Fruit fly (Drosophila melanogaster) whole organism, embryonic: ENCODE results near the gene mRF1.

Experiments used
- Asciz ChIP-seq: fragments of 200-800 bp; sonication (Bioruptor generic); optimal IDR thresholded peaks from 2 replicates; lab custom pipeline; 2017; ENCODE audit warnings: missing biosample characterization, mild to moderate bottlenecking, missing genetic modification characterization, missing genetic modification reagents
- CG10147 ChIP-seq: fragments of 200-800 bp; sonication (Bioruptor generic); optimal IDR thresholded peaks from 2 replicates; lab custom pipeline; 2019; ENCODE audit warnings: missing biosample characterization, mild to moderate bottlenecking, missing genetic modification characterization, moderate library complexity
- CG10321 ChIP-seq: fragments of 200-800 bp; sonication (Bioruptor generic); IDR thresholded peaks from 2 replicates; pipeline ENCODE4 v1.3.6; 2022; ENCODE audit warnings: missing biosample characterization, missing genetic modification characterization
- CG10654 ChIP-seq: fragments of 200-800 bp; sonication (Bioruptor generic); optimal IDR thresholded peaks from 2 replicates; lab custom pipeline; 2016; ENCODE audit warnings: missing biosample characterization, missing genetic modification characterization
- CG11696 ChIP-seq: fragments of 200-800 bp; sonication (Bioruptor generic); IDR thresholded peaks from 2 replicates; pipeline ENCODE4 v1.3.6; 2022; ENCODE audit warnings: missing biosample characterization, missing genetic modification characterization
- CG13894 ChIP-seq: fragments of 200-800 bp; sonication (Bioruptor generic); optimal IDR thresholded peaks from 3 replicates; lab custom pipeline; 2018; ENCODE audit warnings: missing biosample characterization, mild to moderate bottlenecking, missing genetic modification characterization, moderate library complexity
- CG14860 ChIP-seq: fragments of 200-800 bp; sonication (Bioruptor generic); IDR thresholded peaks from 3 replicates; pipeline ENCODE4 v1.3.6; 2022; ENCODE audit warnings: missing biosample characterization, missing genetic modification characterization; ENCODE audit not compliant: partially characterized antibody
- CG14965 ChIP-seq: fragments of 200-800 bp; sonication (Bioruptor generic); optimal IDR thresholded peaks from 2 replicates; lab custom pipeline; 2016; ENCODE audit warnings: missing biosample characterization, missing genetic modification characterization, borderline replicate concordance
- CG17612 ChIP-seq: fragments of 200-800 bp; sonication (Bioruptor generic); IDR thresholded peaks from 2 replicates; pipeline ENCODE4 v1.3.6; 2022; ENCODE audit warnings: missing biosample characterization, missing genetic modification characterization
- CG30020 ChIP-seq: fragments of 200-800 bp; optimal IDR thresholded peaks from 2 replicates; lab custom pipeline; 2019; ENCODE audit warnings: missing biosample characterization, mild to moderate bottlenecking, missing genetic modification characterization, moderate library complexity
- CG31441 ChIP-seq: fragments of 200-800 bp; sonication (Bioruptor generic); IDR thresholded peaks from 2 replicates; pipeline ENCODE4 v1.3.6; 2022; ENCODE audit warnings: missing biosample characterization, missing genetic modification characterization
- CG4328 ChIP-seq: fragments of 200-800 bp; sonication (Bioruptor generic); optimal IDR thresholded peaks from 3 replicates; lab custom pipeline; 2017; ENCODE audit warnings: missing biosample characterization, missing genetic modification reagents, missing genetic modification characterization
- CG43689 ChIP-seq: fragments of 200-800 bp; sonication (Bioruptor generic); IDR thresholded peaks from 2 replicates; pipeline ENCODE4 v1.3.6; 2022; ENCODE audit warnings: missing biosample characterization, missing genetic modification characterization
- CG4820 ChIP-seq: fragments of 200-800 bp; sonication (Bioruptor generic); optimal IDR thresholded peaks from 3 replicates; lab custom pipeline; 2016; ENCODE audit warnings: missing biosample characterization, missing genetic modification characterization
- CG5953 ChIP-seq: fragments of 200-800 bp; sonication (Bioruptor generic); IDR thresholded peaks from 2 replicates; pipeline ENCODE4 v1.3.6; 2022; ENCODE audit warnings: missing biosample characterization, missing genetic modification characterization
- CG6791 ChIP-seq: fragments of 200-800 bp; sonication (Bioruptor generic); IDR thresholded peaks from 3 replicates; pipeline ENCODE4 v1.3.6; 2022; ENCODE audit warnings: missing biosample characterization, missing genetic modification characterization; ENCODE audit not compliant: partially characterized antibody
- CG7372 ChIP-seq: fragments of 200-800 bp; sonication (Bioruptor generic); IDR thresholded peaks from 2 replicates; pipeline ENCODE4 v1.3.6; 2022; ENCODE audit warnings: missing biosample characterization, missing genetic modification characterization
- CG8089 ChIP-seq: fragments of 200-800 bp; sonication (Bioruptor generic); optimal IDR thresholded peaks from 3 replicates; lab custom pipeline; 2016; ENCODE audit warnings: missing biosample characterization, missing genetic modification characterization
- Camta ChIP-seq: fragments of 200-800 bp; sonication (Bioruptor generic); optimal IDR thresholded peaks from 2 replicates; lab custom pipeline; 2016; ENCODE audit warnings: missing biosample characterization, missing genetic modification characterization
- D ChIP-seq, 2 experiments: fragments of 200-800 bp in 1 of 2; fragments of >200 bp in 1 of 2; sonication (Bioruptor generic) in 1 of 2; optimal IDR thresholded peaks; 2 replicates in 1 of 2; 3 replicates in 1 of 2; lab custom pipeline; 2017; ENCODE audit warnings: mild to moderate bottlenecking in 1 of 2, missing biosample characterization in 1 of 2, missing genetic modification characterization in 1 of 2, missing genetic modification reagents in 1 of 2
- D19B ChIP-seq: fragments of 200-800 bp; sonication (Bioruptor generic); optimal IDR thresholded peaks from 2 replicates; lab custom pipeline; 2017; ENCODE audit warnings: missing biosample characterization, mild to moderate bottlenecking, missing genetic modification characterization
- Dek ChIP-seq: fragments of 200-800 bp; sonication (Bioruptor generic); optimal IDR thresholded peaks from 3 replicates; lab custom pipeline; 2019; ENCODE audit warnings: missing biosample characterization, mild to moderate bottlenecking, missing genetic modification characterization, moderate library complexity
- Doc2 ChIP-seq: fragments of 200-800 bp; sonication (Bioruptor generic); IDR thresholded peaks from 2 replicates; pipeline ENCODE4 v1.3.6; 2022; ENCODE audit warnings: missing biosample characterization, missing genetic modification characterization
- Ets65A ChIP-seq: fragments of 200-800 bp; sonication (Bioruptor generic); peaks from one replicate; lab custom pipeline; 2016; ENCODE audit warnings: missing biosample characterization, missing genetic modification characterization
- Fer1 ChIP-seq: fragments of 200-800 bp; sonication (Bioruptor generic); optimal IDR thresholded peaks from 2 replicates; lab custom pipeline; 2017; ENCODE audit warnings: missing biosample characterization, mild to moderate bottlenecking, missing genetic modification characterization
- H15 ChIP-seq: fragments of 200-800 bp; sonication (Bioruptor generic); IDR thresholded peaks from 3 replicates; pipeline ENCODE4 v1.3.6; 2022; ENCODE audit warnings: missing biosample characterization, missing genetic modification characterization
- H2.0 ChIP-seq: fragments of 200-800 bp; sonication (Bioruptor generic); IDR thresholded peaks from 2 replicates; pipeline ENCODE4 v1.3.6; 2022; ENCODE audit warnings: missing biosample characterization, missing genetic modification characterization
- HLH4C ChIP-seq: fragments of 200-800 bp; sonication (Bioruptor generic); IDR thresholded peaks from 3 replicates; pipeline ENCODE4 v1.3.6; 2022; ENCODE audit warnings: missing biosample characterization, missing genetic modification characterization; ENCODE audit not compliant: partially characterized antibody
- Lim3 ChIP-seq: fragments of 200-800 bp; sonication (Bioruptor generic); IDR thresholded peaks from 2 replicates; pipeline ENCODE4 v1.3.6; 2022; ENCODE audit warnings: missing biosample characterization, missing genetic modification characterization
- MBD-R2 ChIP-seq: fragments of 200-800 bp; sonication (Bioruptor generic); IDR thresholded peaks from 2 replicates; pipeline ENCODE4 v1.3.6; 2022; ENCODE audit warnings: missing biosample characterization, missing genetic modification characterization
- MTF-1 ChIP-seq: fragments of 200-800 bp; sonication (Bioruptor generic); optimal IDR thresholded peaks from 2 replicates; lab custom pipeline; 2018; ENCODE audit warnings: missing biosample characterization, mild to moderate bottlenecking, missing genetic modification characterization, borderline replicate concordance
- Mes4 ChIP-seq: fragments of 200-800 bp; sonication (Bioruptor generic); optimal IDR thresholded peaks from 2 replicates; lab custom pipeline; 2016; ENCODE audit warnings: missing biosample characterization, missing genetic modification characterization
- Myb ChIP-seq: fragments of 200-800 bp; sonication (Bioruptor generic); optimal IDR thresholded peaks from 2 replicates; lab custom pipeline; 2016; ENCODE audit warnings: missing biosample characterization, missing genetic modification characterization
- NC2α ChIP-seq: fragments of 200-800 bp; sonication (Bioruptor generic); optimal IDR thresholded peaks from 2 replicates; lab custom pipeline; 2016; ENCODE audit warnings: missing biosample characterization, missing genetic modification characterization
- Stat92E ChIP-seq, 3 experiments: fragments of >200 bp in 2 of 3; fragments of 200-800 bp in 1 of 3; sonication (Bioruptor generic) in 1 of 3; optimal IDR thresholded peaks; 2 replicates each; lab custom pipeline; 2017 to 2019; ENCODE audit warnings: missing biosample characterization in 3 of 3, missing genetic modification characterization in 3 of 3, mild to moderate bottlenecking in 1 of 3, moderate library complexity in 1 of 3
- TFAM ChIP-seq: fragments of 200-800 bp; sonication (Bioruptor generic); optimal IDR thresholded peaks from 2 replicates; lab custom pipeline; 2017; ENCODE audit warnings: missing biosample characterization, missing genetic modification characterization, inconsistent platforms
- ato ChIP-seq: fragments of 200-800 bp; sonication (Bioruptor generic); IDR thresholded peaks from 2 replicates; pipeline ENCODE4 v1.3.6; 2022; ENCODE audit warnings: missing biosample characterization, missing genetic modification characterization; ENCODE audit not compliant: partially characterized antibody
- br ChIP-seq: fragments of >200 bp; optimal IDR thresholded peaks from 2 replicates; lab custom pipeline; 2017
- crc ChIP-seq: fragments of 200-800 bp; sonication (Bioruptor generic); optimal IDR thresholded peaks from 2 replicates; lab custom pipeline; 2016; ENCODE audit warnings: missing biosample characterization, missing genetic modification characterization
- danr ChIP-seq: fragments of 200-800 bp; sonication (Bioruptor generic); IDR thresholded peaks from 2 replicates; pipeline ENCODE4 v1.3.6; 2022; ENCODE audit warnings: missing biosample characterization, missing genetic modification characterization
- dm ChIP-seq: fragments of 200-800 bp; sonication (Bioruptor generic); optimal IDR thresholded peaks from 3 replicates; lab custom pipeline; 2016; ENCODE audit warnings: missing biosample characterization, missing genetic modification characterization
- ems ChIP-seq: fragments of 200-800 bp; sonication (Bioruptor generic); optimal IDR thresholded peaks from 3 replicates; lab custom pipeline; 2016; ENCODE audit warnings: missing biosample characterization, missing genetic modification characterization
- grn ChIP-seq: fragments of 200-800 bp; sonication (Bioruptor generic); optimal IDR thresholded peaks from 3 replicates; lab custom pipeline; 2017; ENCODE audit warnings: missing biosample characterization, missing genetic modification characterization
- h ChIP-seq: fragments of >200 bp; optimal IDR thresholded peaks from 2 replicates; lab custom pipeline; 2017
- hkb ChIP-seq, 2 experiments: fragments of 200-800 bp in 1 of 2; fragments of >200 bp in 1 of 2; sonication (Bioruptor generic) in 1 of 2; IDR thresholded peaks in 1 of 2; optimal IDR thresholded peaks in 1 of 2; 2 replicates each; pipeline versions ENCODE4 v1.3.6 to Lab custom; 2017 to 2022; ENCODE audit warnings: missing biosample characterization in 1 of 2, missing genetic modification characterization in 1 of 2
- nerfin-2 ChIP-seq: fragments of 200-800 bp; sonication (Bioruptor generic); IDR thresholded peaks from 2 replicates; pipeline ENCODE4 v1.3.6; 2022; ENCODE audit warnings: missing biosample characterization, missing genetic modification characterization; ENCODE audit not compliant: partially characterized antibody
- odd ChIP-seq: fragments of 200-800 bp; sonication (Bioruptor generic); optimal IDR thresholded peaks from 2 replicates; lab custom pipeline; 2017; ENCODE audit warnings: missing biosample characterization, mild to moderate bottlenecking, missing genetic modification characterization
- sim ChIP-seq: fragments of 200-800 bp; sonication (Bioruptor generic); IDR thresholded peaks from 2 replicates; pipeline ENCODE4 v1.3.6; 2022; ENCODE audit warnings: missing biosample characterization, missing genetic modification characterization
- usp ChIP-seq: fragments of >200 bp; optimal IDR thresholded peaks from 2 replicates; lab custom pipeline; 2017; ENCODE audit warnings: missing biosample characterization, missing genetic modification characterization
- vfl ChIP-seq: fragments of 200-800 bp; sonication (Bioruptor generic); optimal IDR thresholded peaks from 2 replicates; lab custom pipeline; 2016; ENCODE audit warnings: missing biosample characterization, missing genetic modification characterization

Gene mRF1

dm6 chr2L:13176701-13177249 is 43.0 kb upstream of the mRF1 start, which contains the start of the genes Sfmbt and CG5439 (continued):
- TF ChIP-seq CG4328 (GFP tag; lab: Kevin White, UChicago): peak; percentile 68
- no peak for TF ChIP-seq Lim3
- peak; percentile 38 for TF ChIP-seq H2.0 (GFP tag; lab: Robert Waterston, UW)
- peak; percentile 45; the same call in 1 of the 2 replicates for TF ChIP-seq CG17612 (GFP tag; lab: Robert Waterston, UW)
- no peak for TF ChIP-seq CG14965 (GFP tag; lab: Kevin White, UChicago)
- no peak for TF ChIP-seq sim (GFP tag; lab: Robert Waterston, UW)
- TF ChIP-seq Camta: peak; percentile 79
- no peak for TF ChIP-seq CG10147 (GFP tag; lab: Kevin White, UChicago)
- TF ChIP-seq CG11696: no peak
- peak; percentile 80 for TF ChIP-seq MBD-R2 (GFP tag; lab: Robert Waterston, UW)
- TF ChIP-seq ems (GFP tag; lab: Kevin White, UChicago): peak; percentile 75
- TF ChIP-seq NC2α (GFP tag; lab: Kevin White, UChicago): no peak
- TF ChIP-seq br (lab: Kevin White, UChicago): no peak
- TF ChIP-seq nerfin-2 (GFP tag; lab: Robert Waterston, UW): peak; percentile 56; the same call in 1 of the 2 replicates
- peak in 1 of 3 experiments; percentile 30 for TF ChIP-seq Stat92E (GFP tag; optimal IDR thresholded peaks at IDR 0.05; lab: Kevin White, UChicago)
- TF ChIP-seq HLH4C (GFP tag; lab: Robert Waterston, UW): peak; percentile 62; the same call in 2 of the 3 replicates
- TF ChIP-seq D (optimal IDR thresholded peaks at IDR 0.05; lab: Kevin White, UChicago): no peak
- peak; percentile 49 for TF ChIP-seq D (GFP tag; optimal IDR thresholded peaks at IDR 0.05; lab: Kevin White, UChicago)
- peak; percentile 46; the same call in 1 of the 2 replicates for TF ChIP-seq CG7372 (GFP tag; lab: Robert Waterston, UW)
- no peak for TF ChIP-seq Asciz (GFP tag; lab: Kevin White, UChicago)
- no peak for TF ChIP-seq D19B (GFP tag; lab: Kevin White, UChicago)
- TF ChIP-seq CG14860 (GFP tag; lab: Robert Waterston, UW): no peak
- no peak for TF ChIP-seq h (lab: Kevin White, UChicago)
- TF ChIP-seq Dek (tag; lab: Kevin White, UChicago): peak; percentile 74
- TF ChIP-seq CG6791 (GFP tag; lab: Robert Waterston, UW): 0 out of 3 replicates have a peak, but pooled peaks have one; percentile 35
- TF ChIP-seq CG31441: peak; percentile 100
- peak; percentile 73 for TF ChIP-seq CG4820 (GFP tag; lab: Kevin White, UChicago)
- peak; percentile 73 for TF ChIP-seq Fer1 (GFP tag; lab: Kevin White, UChicago)
- peak; percentile 98 for TF ChIP-seq Ets65A (GFP tag; lab: Kevin White, UChicago)
- TF ChIP-seq ato (GFP tag; lab: Robert Waterston, UW): peak; percentile 43
- TF ChIP-seq dm (GFP tag; lab: Kevin White, UChicago): peak; percentile 65
- peak; percentile 29 for TF ChIP-seq crc (GFP tag; lab: Kevin White, UChicago)
- peak; percentile 60 for TF ChIP-seq hkb (optimal IDR thresholded peaks at IDR 0.05; lab: Kevin White, UChicago)
- TF ChIP-seq hkb (GFP tag; IDR thresholded peaks at IDR 0.05; lab: Robert Waterston, UW): peak; percentile 31; the same call in 1 of the 2 replicates
- TF ChIP-seq usp (GFP tag; lab: Kevin White, UChicago): no peak
- TF ChIP-seq CG10321 (GFP tag; lab: Robert Waterston, UW): no peak
- TF ChIP-seq Mes4 (GFP tag; lab: Kevin White, UChicago): peak; percentile 68
- TF ChIP-seq CG13894 (tag; lab: Kevin White, UChicago): no peak
- TF ChIP-seq Doc2 (GFP tag; lab: Robert Waterston, UW): no peak
- TF ChIP-seq Myb (GFP tag; lab: Kevin White, UChicago): peak; percentile 58
- TF ChIP-seq CG5953: no peak
- peak; percentile 39 for TF ChIP-seq CG8089 (GFP tag; lab: Kevin White, UChicago)
- TF ChIP-seq CG10654 (GFP tag; lab: Kevin White, UChicago): peak; percentile 67
- TF ChIP-seq MTF-1 (GFP tag; lab: Kevin White, UChicago): no peak
- TF ChIP-seq odd (GFP tag; lab: Kevin White, UChicago): no peak
- TF ChIP-seq H15 (GFP tag; lab: Robert Waterston, UW): peak; percentile 25; the same call in 1 of the 3 replicates
- TF ChIP-seq grn (GFP tag; lab: Kevin White, UChicago): no peak
- peak; percentile 83 for TF ChIP-seq CG30020 (tag; lab: Kevin White, UChicago)
- TF ChIP-seq danr (GFP tag; lab: Robert Waterston, UW): no peak
- no peak for TF ChIP-seq CG43689
- TF ChIP-seq vfl (GFP tag; lab: Kevin White, UChicago): peak; percentile 56
- TF ChIP-seq TFAM: no peak
